Worm (Caenorhabditis elegans) whole organism, late embryonic: ENCODE data around the gene rhy-1.

ENCODE experiments used
- F13H6.1 ChIP-seq: sonication (generic microtip); optimal IDR thresholded peaks from 2 replicates; lab custom pipeline; 2016; ENCODE audit warnings: missing genetic modification characterization, missing compliant biosample characterization
- ahr-1 ChIP-seq: sonication (generic microtip); optimal IDR thresholded peaks from 2 replicates; lab custom pipeline; 2016; ENCODE audit warnings: missing genetic modification characterization, missing compliant biosample characterization
- ets-4 ChIP-seq: sonication (generic microtip); optimal IDR thresholded peaks from 2 replicates; lab custom pipeline; 2016; ENCODE audit warnings: missing genetic modification characterization, missing compliant biosample characterization
- hlh-30 ChIP-seq: sonication (generic microtip); optimal IDR thresholded peaks from 2 replicates; lab custom pipeline; 2017; ENCODE audit warnings: antibody characterized with exemption, missing genetic modification characterization, missing compliant biosample characterization; ENCODE audit not compliant: insufficient read depth
- hlh-8 ChIP-seq: sonication (generic microtip); optimal IDR thresholded peaks from 2 replicates; lab custom pipeline; 2016; ENCODE audit warnings: missing genotype, missing genetic modification characterization, missing compliant biosample characterization
- madf-2 ChIP-seq: sonication (generic microtip); optimal IDR thresholded peaks from 2 replicates; lab custom pipeline; 2017; ENCODE audit warnings: missing genetic modification characterization, missing compliant biosample characterization
- pha-4 ChIP-seq: fragments of 150-350 bp; optimal IDR thresholded peaks from 2 replicates; lab custom pipeline; 2018; ENCODE audit warnings: missing biosample characterization, missing genetic modification reagents, missing genetic modification characterization
- pros-1 ChIP-seq: fragments of 150-350 bp; optimal IDR thresholded peaks from 2 replicates; lab custom pipeline; 2014; ENCODE audit warnings: missing biosample characterization, missing genetic modification reagents, missing genetic modification characterization
- unc-3 ChIP-seq, 2 experiments: fragments of 200-800 bp in 1 of 2; sonication (Bioruptor generic) in 1 of 2; sonication (generic microtip) in 1 of 2; conservative IDR thresholded peaks in 1 of 2; optimal IDR thresholded peaks in 1 of 2; 2 replicates each; pipeline versions ENCODE4 v1.3.6 to Lab custom; 2016 to 2022; ENCODE audit warnings: missing compliant biosample characterization in 2 of 2, missing genetic modification characterization in 2 of 2, missing genetic modification reagents in 1 of 2
- unc-86 ChIP-seq: sonication (generic microtip); optimal IDR thresholded peaks from 2 replicates; lab custom pipeline; 2016; ENCODE audit warnings: missing genetic modification characterization, missing compliant biosample characterization
- zip-5 ChIP-seq: sonication (generic microtip); optimal IDR thresholded peaks from 2 replicates; lab custom pipeline; 2016; ENCODE audit warnings: missing genetic modification characterization, missing compliant biosample characterization

ce11 chrII:9143795-9144194 is 17.4 kb upstream of the rhy-1 start:
- TF ChIP-seq ets-4 (no peak), F13H6.1 (tag; lab: Kevin White, UChicago) (no peak), hlh-30 (tag; lab: Kevin White, UChicago) (no peak), pha-4 (no peak), hlh-8 (tag; lab: Kevin White, UChicago) (no peak), unc-86 (tag; lab: Kevin White, UChicago) (no peak), madf-2 (tag; lab: Kevin White, UChicago) (no peak), zip-5 (tag; lab: Kevin White, UChicago) (no peak), pros-1 (tag; lab: Kevin White, UChicago) (no peak), ahr-1 (tag; lab: Kevin White, UChicago) (no peak), unc-3 (GFP tag; conservative IDR thresholded peaks at IDR 0.05; lab: Robert Waterston, UW) (no peak), unc-3 (tag; optimal IDR thresholded peaks at IDR 0.05; lab: Kevin White, UChicago) (no peak)
